Worm (Caenorhabditis elegans) whole organism, L1 larva: ENCODE results near the gene cal-1.

Experiments used
- ama-1 ChIP-seq: fragments of 150-350 bp; optimal IDR thresholded peaks from 2 replicates; lab custom pipeline; 2014
- fkh-10 ChIP-seq: sonication (generic microtip); optimal IDR thresholded peaks from 2 replicates; lab custom pipeline; 2017; ENCODE audit warnings: missing biosample characterization, missing genetic modification reagents, missing genetic modification characterization
- rnt-1 ChIP-seq: sonication (generic microtip); optimal IDR thresholded peaks from 2 replicates; lab custom pipeline; 2016; ENCODE audit warnings: mild to moderate bottlenecking, missing genetic modification characterization, moderate library complexity, missing compliant biosample characterization
- snpc-4 ChIP-seq: fragments of 150-350 bp; optimal IDR thresholded peaks from 2 replicates; lab custom pipeline; 2014; ENCODE audit warnings: missing biosample characterization, missing genetic modification characterization
- unc-86 ChIP-seq: sonication (generic microtip); optimal IDR thresholded peaks from 2 replicates; lab custom pipeline; 2016; ENCODE audit warnings: missing genetic modification characterization, missing compliant biosample characterization

DNA sequence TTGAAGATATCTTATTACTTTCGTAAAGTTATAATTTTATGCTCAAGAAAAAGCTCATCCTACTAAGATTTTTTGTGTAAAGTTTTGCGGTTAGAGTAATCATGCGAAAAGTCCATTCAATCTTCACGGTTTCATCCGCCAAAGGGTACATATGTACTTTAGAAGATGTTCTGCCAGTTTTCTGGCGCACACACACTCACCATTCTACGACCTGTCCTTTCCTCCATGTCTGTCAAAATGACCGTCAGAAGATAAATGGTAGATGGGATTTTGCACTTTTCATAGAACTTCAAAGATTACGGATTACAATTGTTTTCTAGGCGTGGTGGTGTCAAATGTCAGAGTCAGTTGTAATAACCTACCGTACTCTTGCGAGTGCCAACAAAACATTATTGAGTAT, 20.5 kb upstream of the cal-1 start:
- TF ChIP-seq unc-86 (tag; lab: Kevin White, UChicago) (no peak), rnt-1 (tag; lab: Kevin White, UChicago) (no peak), snpc-4 (no peak), fkh-10 (no peak), ama-1 (no peak)
